Worm (Caenorhabditis elegans) whole organism, mixed stage, embryonic: Measurements from ENCODE around the gene srz-91.

Source experiments
- elt-3 ChIP-seq: fragments of 150-350 bp; optimal IDR thresholded peaks from 2 replicates; lab custom pipeline; 2014; ENCODE audit warnings: missing biosample characterization, missing genetic modification characterization
- lin-13 ChIP-seq: fragments of 150-350 bp; optimal IDR thresholded peaks from 2 replicates; lab custom pipeline; 2014; ENCODE audit warnings: missing biosample characterization, missing genetic modification characterization
- lsy-2 ChIP-seq: fragments of 150-350 bp; optimal IDR thresholded peaks from 2 replicates; lab custom pipeline; 2014; ENCODE audit warnings: missing biosample characterization, missing genetic modification characterization
- mep-1 ChIP-seq: fragments of 150-350 bp; optimal IDR thresholded peaks from 2 replicates; lab custom pipeline; 2017; ENCODE audit warnings: missing biosample characterization, missing genetic modification reagents, missing genetic modification characterization, inconsistent platforms
- nhr-237 ChIP-seq: fragments of 150-350 bp; optimal IDR thresholded peaks from 2 replicates; lab custom pipeline; 2014; ENCODE audit warnings: missing biosample characterization, missing genetic modification characterization
- nhr-28 ChIP-seq: fragments of 150-350 bp; optimal IDR thresholded peaks from 2 replicates; lab custom pipeline; 2014; ENCODE audit warnings: missing biosample characterization, missing genetic modification characterization
- nhr-76 ChIP-seq: sonication (generic microtip); optimal IDR thresholded peaks from 2 replicates; lab custom pipeline; 2017; ENCODE audit warnings: missing biosample characterization, missing genetic modification characterization
- snpc-4 ChIP-seq: fragments of 150-350 bp; optimal IDR thresholded peaks from 2 replicates; lab custom pipeline; 2014; ENCODE audit warnings: missing biosample characterization, missing genetic modification characterization
- unc-62 ChIP-seq: fragments of 150-350 bp; optimal IDR thresholded peaks from 2 replicates; lab custom pipeline; 2014; ENCODE audit warnings: missing biosample characterization, missing genetic modification reagents, missing genetic modification characterization
- ztf-11 ChIP-seq: fragments of 150-350 bp; optimal IDR thresholded peaks from 2 replicates; lab custom pipeline; 2014; ENCODE audit warnings: missing biosample characterization, missing genetic modification characterization

ce11 chrV:17658824-17659223 lies 50.9 kb downstream of the srz-91 start:
- no peak for TF ChIP-seq lin-13 (tag; lab: Kevin White, UChicago)
- no peak for TF ChIP-seq mep-1 (tag; lab: Kevin White, UChicago)
- no peak for TF ChIP-seq unc-62 (GFP tag; lab: Kevin White, UChicago)
- no peak for TF ChIP-seq ztf-11 (tag; lab: Kevin White, UChicago)
- TF ChIP-seq nhr-76 (tag; lab: Kevin White, UChicago), result no peak
- no peak for TF ChIP-seq snpc-4
- no peak for TF ChIP-seq nhr-237 (tag; lab: Kevin White, UChicago)
- TF ChIP-seq nhr-28, result no peak
- TF ChIP-seq elt-3, result no peak
- no peak for TF ChIP-seq lsy-2 (tag; lab: Kevin White, UChicago)
